Worm (Caenorhabditis elegans): ENCODE data around the gene C15H11.13.

DNA sequence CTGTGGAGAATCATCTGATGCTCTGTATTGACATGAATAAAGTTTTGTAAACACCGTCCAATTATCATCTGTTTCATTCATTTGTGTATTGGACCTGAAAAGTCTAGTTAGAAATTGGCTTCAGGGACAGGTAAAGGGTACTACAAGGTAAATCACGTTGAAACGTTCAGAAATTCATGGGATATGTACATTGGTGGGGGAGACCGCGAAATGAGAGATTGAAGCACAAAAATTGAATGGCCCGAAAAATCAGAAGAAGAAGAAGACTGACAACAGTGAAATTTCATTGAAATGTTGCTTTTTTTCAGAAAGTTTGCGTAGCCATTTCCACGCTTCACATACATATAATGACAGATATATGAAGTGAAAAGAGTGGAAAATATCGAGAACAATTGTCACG lies 15.9 kb upstream of the C15H11.13 start, which contains the start of gene npr-43:
- no peak for TF ChIP-seq nfya-1 (tag; optimal IDR thresholded peaks at IDR 0.05; ENCODE audit: insufficient read depth)
- no peak for TF ChIP-seq nhr-28 (tag; optimal IDR thresholded peaks at IDR 0.05)
- no peak for TF ChIP-seq sea-2 (GFP tag; optimal IDR thresholded peaks at IDR 0.05)
- TF ChIP-seq ztf-4 (tag; optimal IDR thresholded peaks at IDR 0.05): no peak
- no peak for TF ChIP-seq nhr-11 (tag; optimal IDR thresholded peaks at IDR 0.05)
- no peak for TF ChIP-seq nhr-237 (tag; optimal IDR thresholded peaks at IDR 0.05)
- no peak for TF ChIP-seq pha-4 (tag; optimal IDR thresholded peaks at IDR 0.05)
- TF ChIP-seq fos-1 (tag; optimal IDR thresholded peaks at IDR 0.05): no peak
- no peak for TF ChIP-seq jun-1 (tag; optimal IDR thresholded peaks at IDR 0.05)
- TF ChIP-seq elt-2 (tag; optimal IDR thresholded peaks at IDR 0.05): no peak
- no peak for TF ChIP-seq R02D3.7 (tag; optimal IDR thresholded peaks at IDR 0.05)
- no peak for TF ChIP-seq egl-27 (tag; optimal IDR thresholded peaks at IDR 0.05)
- TF ChIP-seq hmg-11 (tag; optimal IDR thresholded peaks at IDR 0.05): no peak

Data from whole organism, L3 larva.